Fruit fly (Drosophila melanogaster) whole organism: ENCODE results near the gene Naa30B.

Experiments used
- CG8478 ChIP-seq: fragments of >200 bp; optimal IDR thresholded peaks from 2 replicates; lab custom pipeline; 2018; ENCODE audit warnings: inconsistent platforms
- Dll ChIP-seq: fragments of >200 bp; optimal IDR thresholded peaks from 2 replicates; lab custom pipeline; 2017
- EcR ChIP-seq, 2 experiments: fragments of >200 bp; optimal IDR thresholded peaks; 2 replicates each; lab custom pipeline; 2017; ENCODE audit warnings: missing biosample characterization in 2 of 2, missing genetic modification characterization in 2 of 2, missing genetic modification reagents in 2 of 2
- pan ChIP-seq: fragments of >200 bp; optimal IDR thresholded peaks from 2 replicates; lab custom pipeline; 2017
- psq ChIP-seq: fragments of >200 bp; optimal IDR thresholded peaks from 2 replicates; lab custom pipeline; 2017
- usp ChIP-seq: fragments of >200 bp; optimal IDR thresholded peaks from 2 replicates; lab custom pipeline; 2017; ENCODE audit warnings: missing biosample characterization, missing genetic modification characterization, mixed read lengths

Gene Naa30B

DNA sequence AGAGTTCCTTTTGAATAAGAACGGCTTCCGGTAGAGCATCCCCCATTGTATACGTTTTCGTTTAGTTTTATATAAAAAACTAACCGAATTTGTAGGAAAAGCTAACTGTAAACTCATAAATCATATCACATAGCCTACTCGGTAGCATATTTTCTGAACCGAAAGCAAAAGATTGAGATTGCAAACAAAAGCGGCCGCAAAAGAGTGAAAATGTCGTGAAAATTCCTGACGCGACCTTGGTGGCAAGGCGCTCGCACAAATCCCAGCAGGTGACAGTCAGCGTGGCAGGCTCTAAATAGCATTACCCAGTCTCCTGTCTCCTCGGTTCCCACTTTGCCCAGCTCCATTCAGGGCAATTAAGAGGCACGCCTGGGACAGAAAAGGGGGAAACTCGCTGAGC, at the start of gene Naa30B:
Gene Naa30B (minus strand): TSS at position 101 of the 400 bp plus-strand sequence.
- TF ChIP-seq pan (lab: Kevin White, UChicago) (no peak), CG8478 (lab: Kevin White, UChicago) (no peak), EcR (GFP tag; optimal IDR thresholded peaks at IDR 0.05; lab: Kevin White, UChicago) (no peak), Dll (lab: Kevin White, UChicago) (no peak), psq (no peak), usp (GFP tag; lab: Kevin White, UChicago) (no peak)

DNA sequence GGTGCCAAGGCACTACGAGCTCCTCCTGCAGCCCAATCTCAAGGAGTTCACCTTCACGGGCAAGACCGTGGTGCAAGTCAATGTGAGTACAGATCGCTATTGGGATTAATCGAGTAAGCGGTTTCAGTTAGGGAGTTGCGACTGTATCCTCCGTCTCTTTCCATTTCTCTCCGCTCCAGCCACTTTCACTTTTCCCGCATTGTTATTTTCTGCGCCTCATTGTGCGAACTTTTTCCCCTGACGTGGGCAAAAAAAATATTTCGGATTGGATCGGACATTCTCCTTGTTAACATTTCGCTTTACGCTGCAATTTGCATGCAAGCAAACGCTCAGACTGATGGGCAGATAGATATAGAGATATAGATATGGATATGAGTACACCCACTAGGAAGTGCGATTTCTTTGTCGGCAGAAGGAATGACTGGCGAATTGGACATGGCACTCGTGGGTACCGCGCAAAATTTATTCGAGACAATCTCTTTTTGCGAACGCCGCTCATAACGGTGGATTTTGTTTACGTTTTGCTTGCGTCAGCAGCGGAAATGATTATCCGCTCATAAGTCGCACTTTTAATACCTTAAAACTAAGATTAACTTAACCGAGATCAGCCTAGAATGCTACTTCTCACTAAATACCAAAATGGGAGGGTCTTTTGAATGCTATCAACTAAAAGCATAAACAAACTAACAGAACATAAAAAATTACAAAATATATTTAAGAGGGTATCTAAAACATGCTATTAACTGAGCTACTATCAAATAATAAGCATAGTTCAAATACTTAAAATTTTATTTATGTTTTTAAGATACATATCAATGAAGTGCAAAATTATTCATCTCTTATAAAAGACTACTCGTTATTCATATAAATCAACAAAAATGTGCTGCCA, 47.1 kb upstream of the Naa30B start:
- TF ChIP-seq EcR (GFP tag; optimal IDR thresholded peaks at IDR 0.05; lab: Kevin White, UChicago) (no peak), usp (GFP tag; lab: Kevin White, UChicago) (no peak), CG8478 (lab: Kevin White, UChicago) (no peak), Dll (lab: Kevin White, UChicago) (no peak), pan (lab: Kevin White, UChicago) (no peak), psq (no peak)

DNA sequence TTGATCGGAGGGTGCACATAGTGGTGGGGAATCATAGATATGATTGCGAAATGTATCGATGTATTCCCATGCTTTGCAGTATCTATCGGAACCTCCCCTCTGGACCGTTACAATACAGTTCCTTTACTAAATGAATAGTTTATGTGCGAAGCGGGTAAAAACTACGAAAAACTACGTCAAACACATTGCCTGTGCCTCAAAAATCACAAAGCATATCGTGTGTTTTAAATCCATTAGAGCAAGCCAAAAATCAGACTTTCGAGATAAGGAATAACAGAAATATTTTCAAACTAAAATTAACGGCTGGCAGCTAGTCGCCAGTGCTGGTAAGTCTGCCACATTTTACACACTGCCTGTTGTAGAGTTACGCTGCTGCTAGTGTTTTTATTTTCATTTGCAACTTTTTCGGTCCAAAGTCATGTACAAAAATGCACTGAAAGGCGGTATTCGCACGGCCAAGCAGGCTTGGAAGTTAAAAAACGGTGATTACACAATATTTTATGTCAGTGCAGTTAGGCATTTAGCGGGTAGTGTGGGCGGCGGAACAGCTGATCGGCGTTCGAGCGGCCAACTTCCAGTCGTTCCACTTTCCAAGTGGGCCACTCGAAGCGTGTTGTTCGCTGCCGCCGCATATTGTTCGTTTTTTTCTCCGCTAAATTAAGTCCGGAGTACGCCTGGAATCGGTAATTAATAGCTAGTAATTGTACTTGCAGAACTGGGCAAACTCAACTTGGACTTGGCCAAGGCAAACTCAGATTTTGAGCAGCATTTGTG, 45.6 kb upstream of the Naa30B start:
- TF ChIP-seq pan (lab: Kevin White, UChicago): no peak

DNA sequence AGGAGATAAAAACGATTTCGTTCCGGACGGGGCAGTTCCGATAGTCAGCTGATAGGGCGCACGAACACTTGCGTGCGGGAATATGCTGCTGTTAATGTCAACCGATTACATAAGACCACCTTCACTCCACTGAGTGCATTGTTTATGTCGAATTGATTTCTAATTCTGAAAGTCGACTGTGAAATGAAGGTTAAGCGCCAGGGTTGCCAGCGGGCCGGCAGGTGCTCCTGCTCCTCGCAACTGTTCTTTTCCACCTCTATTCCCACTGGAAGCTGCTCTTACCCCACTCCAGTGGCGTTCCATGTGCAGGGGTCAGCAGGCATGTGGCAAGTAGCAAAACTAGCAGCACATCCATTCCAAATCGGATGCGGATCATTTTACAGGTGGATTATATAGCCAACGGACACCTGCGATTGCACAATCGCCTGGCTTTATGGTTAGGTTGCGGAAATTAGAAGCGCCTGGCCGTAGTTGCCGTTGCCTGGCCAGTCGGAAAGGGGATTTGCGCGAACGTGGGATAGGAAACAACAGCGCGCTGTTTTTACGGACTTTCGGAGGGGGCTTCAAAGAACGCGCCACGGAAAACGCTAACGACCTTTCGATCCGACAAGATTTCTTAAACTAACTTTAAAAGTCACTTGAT, 44.9 kb upstream of the Naa30B start, which contains the start of gene cue:
Gene cue (minus strand): TSS at position 641 of the 643 bp plus-strand sequence.
- TF ChIP-seq CG8478 (lab: Kevin White, UChicago): no peak
- TF ChIP-seq EcR (GFP tag; optimal IDR thresholded peaks at IDR 0.05; lab: Kevin White, UChicago): no peak
- no peak for TF ChIP-seq psq
- no peak for TF ChIP-seq pan (lab: Kevin White, UChicago)
- no peak for TF ChIP-seq usp (GFP tag; lab: Kevin White, UChicago)
- TF ChIP-seq Dll (lab: Kevin White, UChicago): no peak

DNA sequence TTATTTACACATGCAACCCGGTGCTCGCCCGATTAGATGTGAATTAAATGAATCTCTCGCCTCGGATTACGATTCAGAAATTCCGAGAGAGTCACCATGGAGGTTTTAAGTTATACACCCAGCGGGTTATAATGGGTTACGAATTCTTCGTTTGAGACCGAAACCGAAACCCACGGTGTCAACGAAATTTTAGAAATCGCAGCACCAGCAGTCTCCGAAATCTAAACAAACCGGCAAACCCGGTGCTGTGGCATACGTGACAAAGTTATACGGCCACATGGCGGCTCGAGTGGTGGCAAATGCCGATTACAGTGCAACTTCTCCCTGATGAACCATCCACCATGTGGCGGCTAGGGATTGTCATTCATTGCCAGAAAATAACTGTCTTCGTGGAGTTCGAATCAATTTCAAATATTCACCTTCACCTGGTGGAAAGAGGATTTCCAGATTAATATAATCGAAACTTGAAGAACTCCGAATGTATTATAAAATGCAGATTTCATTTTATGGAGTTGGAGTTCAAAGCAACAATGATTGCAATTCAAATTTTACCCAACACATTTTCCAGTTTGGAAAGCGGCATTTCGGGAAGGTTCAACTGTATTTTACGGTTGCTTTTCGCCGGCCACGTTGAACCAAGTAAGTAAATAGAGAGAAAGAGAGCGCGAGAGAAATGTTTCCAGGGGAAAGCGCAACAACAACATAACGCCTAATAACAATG, 44.1 kb upstream of the Naa30B start:
- TF ChIP-seq Dll (lab: Kevin White, UChicago) (no peak), psq (no peak), pan (lab: Kevin White, UChicago) (no peak), usp (GFP tag; lab: Kevin White, UChicago) (no peak), EcR (GFP tag; optimal IDR thresholded peaks at IDR 0.05; lab: Kevin White, UChicago) (no peak), CG8478 (lab: Kevin White, UChicago) (no peak)

DNA sequence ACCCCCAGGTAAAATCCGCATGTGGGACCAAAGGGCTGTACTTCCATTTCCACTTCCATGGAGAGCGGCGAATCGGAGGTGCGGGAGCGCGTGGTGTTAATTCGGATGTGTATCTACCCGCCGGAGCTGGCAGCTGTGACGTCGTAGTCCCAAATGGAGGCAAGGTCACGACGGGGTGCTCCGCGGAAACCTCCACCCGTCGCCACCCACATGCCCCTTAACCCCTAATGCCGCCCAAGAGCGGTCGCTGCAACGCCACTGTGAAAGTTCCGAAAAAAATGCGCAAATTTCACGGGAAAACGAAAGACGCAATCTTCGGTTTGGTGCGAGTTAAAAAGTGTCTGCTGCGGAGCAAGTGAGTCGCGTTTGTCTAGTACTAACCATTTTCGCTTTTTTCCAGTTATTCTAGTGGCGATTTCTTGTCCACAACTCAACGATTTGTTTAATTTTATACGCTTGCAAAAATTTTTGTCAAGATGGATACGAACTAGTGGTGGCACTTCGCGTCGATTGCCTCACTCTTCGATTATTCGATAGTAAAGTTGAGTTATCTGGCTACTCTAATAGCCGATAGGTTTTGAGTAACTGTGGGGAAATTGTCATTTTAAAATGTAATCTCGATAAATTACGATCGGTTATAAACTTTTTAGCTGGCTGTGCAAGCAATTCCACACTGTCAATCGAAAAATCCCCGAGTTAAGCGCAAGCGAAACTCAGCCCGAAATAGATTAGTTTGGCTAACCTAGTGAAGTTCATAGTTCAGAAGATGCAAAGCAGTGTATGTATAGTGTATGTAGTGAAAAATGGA, 30.4 kb upstream of the Naa30B start, which contains the start of the genes hfp and Psa:
Gene hfp (minus strand): TSS at position 505 of the 808 bp plus-strand sequence.
Gene Psa (plus strand): TSS at position 758 of the 808 bp plus-strand sequence.
- TF ChIP-seq pan (lab: Kevin White, UChicago) (no peak), Dll (lab: Kevin White, UChicago) (no peak), psq (no peak), CG8478 (lab: Kevin White, UChicago) (no peak), usp (GFP tag; lab: Kevin White, UChicago) (no peak)

DNA sequence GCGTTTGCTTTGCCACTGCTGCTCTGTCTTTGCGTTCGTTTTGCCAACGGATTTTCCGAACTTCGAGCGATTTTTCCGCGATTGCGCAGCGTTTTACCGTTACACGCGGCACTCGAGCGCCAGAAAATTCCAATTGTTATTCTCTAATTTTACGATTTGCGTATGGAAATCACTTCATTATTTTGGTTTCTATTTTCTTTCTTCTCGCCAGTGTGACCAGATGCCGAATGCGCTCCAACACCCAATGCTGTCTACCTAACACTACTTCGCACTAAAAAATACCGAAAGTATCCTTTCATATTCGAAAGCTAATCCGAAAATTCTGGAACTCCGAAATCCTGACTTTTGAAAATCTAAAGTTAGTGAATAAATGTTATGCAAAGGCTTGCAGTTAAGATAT, 24.5 kb upstream of the Naa30B start, which contains the start of gene CG12084:
Gene CG12084 (minus strand): TSS at position 236 of the 400 bp plus-strand sequence.
- TF ChIP-seq usp (GFP tag; lab: Kevin White, UChicago): no peak
- no peak for TF ChIP-seq CG8478 (lab: Kevin White, UChicago)

DNA sequence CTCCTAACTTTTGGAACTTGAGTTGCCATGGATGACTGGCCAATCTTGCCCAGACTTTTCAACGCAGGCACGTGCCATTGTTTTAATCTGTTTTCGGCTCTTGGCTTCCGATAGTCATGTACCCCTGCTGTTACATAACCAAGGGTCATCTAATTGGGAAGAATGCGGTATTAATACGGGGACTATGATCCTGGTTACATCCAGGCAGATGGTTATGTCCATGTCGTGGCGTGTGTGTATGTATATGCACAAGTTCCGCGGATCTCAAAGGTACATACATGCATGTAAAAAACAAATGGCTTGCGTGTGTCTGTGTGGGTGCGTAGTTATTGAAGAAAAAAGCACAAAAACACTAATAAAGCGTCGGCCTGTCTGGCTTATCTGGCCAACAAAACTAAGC, 23.9 kb upstream of the Naa30B start:
- TF ChIP-seq EcR (GFP tag; optimal IDR thresholded peaks at IDR 0.05; lab: Kevin White, UChicago) (no peak), pan (lab: Kevin White, UChicago) (no peak)

DNA sequence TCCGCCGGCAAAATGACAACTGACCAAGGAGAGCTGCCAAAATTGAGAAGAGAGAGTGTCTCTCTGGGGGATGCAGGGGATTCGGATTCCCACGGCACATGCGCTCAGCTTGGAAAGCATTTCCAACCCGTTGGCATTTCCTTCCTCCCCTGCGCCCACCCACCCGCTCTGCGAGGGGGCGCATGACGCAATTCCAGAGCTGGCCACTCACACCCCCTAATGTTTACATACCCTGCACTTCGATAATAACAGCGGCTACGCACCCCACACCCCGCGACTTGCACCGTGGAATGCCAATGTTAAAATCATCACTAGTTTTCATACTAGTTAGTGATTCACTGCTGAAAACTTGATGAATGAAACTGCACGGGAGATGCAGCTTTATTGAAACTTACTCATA, 17.7 kb upstream of the Naa30B start, which contains the start of gene stet:
Gene stet (minus strand): TSS at position 25 of the 400 bp plus-strand sequence.
- TF ChIP-seq CG8478 (lab: Kevin White, UChicago): no peak
- no peak for TF ChIP-seq usp (GFP tag; lab: Kevin White, UChicago)
- no peak for TF ChIP-seq psq
- no peak for TF ChIP-seq Dll (lab: Kevin White, UChicago)
- TF ChIP-seq pan (lab: Kevin White, UChicago): no peak
- TF ChIP-seq EcR (GFP tag; optimal IDR thresholded peaks at IDR 0.05; lab: Kevin White, UChicago): no peak

DNA sequence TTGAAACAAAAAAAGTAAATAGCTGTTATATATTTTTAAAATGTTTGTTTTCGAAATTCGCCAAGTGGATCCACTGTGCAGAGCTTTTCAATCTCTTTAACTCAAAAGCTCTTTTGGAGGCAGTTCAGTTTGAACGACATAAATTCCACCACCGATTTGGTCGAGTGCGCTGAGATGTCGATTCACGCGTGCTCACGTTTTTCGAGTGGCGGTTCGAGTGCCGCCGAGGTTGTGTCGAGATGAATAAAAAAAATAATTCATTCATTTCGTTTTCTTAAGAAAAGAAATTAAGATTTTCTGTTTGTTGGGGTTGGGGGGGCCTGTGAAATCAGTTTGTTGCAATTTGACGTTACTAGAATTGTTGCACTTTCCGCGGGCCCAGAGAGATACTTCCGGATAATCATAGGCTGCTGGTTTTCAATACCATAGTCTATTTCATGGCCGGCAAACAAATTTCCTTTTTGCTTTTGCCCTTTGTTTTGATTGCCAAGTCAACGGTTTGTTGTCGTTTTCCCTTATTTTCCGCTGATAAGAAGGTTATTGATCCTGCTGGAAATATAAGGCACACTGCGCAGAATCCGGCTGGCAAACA, 16.8 kb upstream of the Naa30B start:
- TF ChIP-seq usp (GFP tag; lab: Kevin White, UChicago) (no peak), psq (no peak), EcR (GFP tag; optimal IDR thresholded peaks at IDR 0.05; lab: Kevin White, UChicago) (no peak), pan (lab: Kevin White, UChicago) (no peak), CG8478 (lab: Kevin White, UChicago) (no peak), Dll (lab: Kevin White, UChicago) (no peak)
